Fruit fly (Drosophila melanogaster): ENCODE data around the gene CG4880.

DNA sequence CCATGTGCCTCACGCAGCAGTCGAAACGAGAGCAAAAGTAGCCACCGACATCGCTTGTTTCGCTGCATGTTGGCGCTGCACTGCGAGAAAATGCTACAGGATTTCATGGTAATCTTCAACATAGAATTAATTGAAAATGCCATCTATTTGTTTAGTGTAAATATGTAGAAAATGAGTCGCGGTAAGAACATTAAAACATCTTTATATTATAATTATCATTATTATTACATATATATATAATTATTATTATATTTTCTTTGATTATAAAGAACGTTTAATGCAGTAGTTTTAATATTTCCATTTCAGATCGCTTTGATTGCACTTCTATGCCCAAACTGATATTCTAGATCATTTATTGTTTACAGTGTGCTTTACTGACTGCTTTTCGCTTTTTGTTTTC, 13.6 kb upstream of the CG4880 start:
- TF ChIP-seq Dll (optimal IDR thresholded peaks at IDR 0.05) (no peak), pan (optimal IDR thresholded peaks at IDR 0.05) (no peak)

Data from whole organism.